Fruit fly (Drosophila melanogaster) whole organism, embryonic: ENCODE data around the gene Dok.

Experiments
- B-H1 ChIP-seq: fragments of 200-800 bp; sonication (Bioruptor generic); IDR thresholded peaks from 3 replicates; pipeline ENCODE4 v1.3.6; 2022; ENCODE audit warnings: missing biosample characterization, missing genetic modification characterization
- Blimp-1 ChIP-seq: fragments of 200-800 bp; sonication (Bioruptor generic); optimal IDR thresholded peaks from 3 replicates; lab custom pipeline; 2018; ENCODE audit warnings: missing biosample characterization, missing genetic modification characterization, mild to moderate bottlenecking, moderate library complexity, missing genetic modification reagents
- Bteb2 ChIP-seq: fragments of 200-800 bp; sonication (Bioruptor generic); optimal IDR thresholded peaks from 2 replicates; lab custom pipeline; 2016; ENCODE audit warnings: missing biosample characterization, missing genetic modification characterization
- CG13296 ChIP-seq: fragments of 200-800 bp; sonication (Bioruptor generic); optimal IDR thresholded peaks from 3 replicates; lab custom pipeline; 2018; ENCODE audit warnings: missing biosample characterization, mild to moderate bottlenecking, missing genetic modification characterization
- CG13624 ChIP-seq: fragments of 200-800 bp; sonication (Bioruptor generic); optimal IDR thresholded peaks from 2 replicates; lab custom pipeline; 2016; ENCODE audit warnings: missing biosample characterization, missing genetic modification characterization
- CG13775 ChIP-seq: fragments of 200-800 bp; sonication (Bioruptor generic); optimal IDR thresholded peaks from 3 replicates; lab custom pipeline; 2017; ENCODE audit warnings: missing biosample characterization, mild to moderate bottlenecking, missing genetic modification characterization
- CG16815 ChIP-seq: fragments of 200-800 bp; sonication (Bioruptor generic); optimal IDR thresholded peaks from 3 replicates; lab custom pipeline; 2017; ENCODE audit warnings: missing biosample characterization, mild to moderate bottlenecking, missing genetic modification characterization
- CG17802 ChIP-seq: fragments of 200-800 bp; sonication (Bioruptor generic); optimal IDR thresholded peaks from 2 replicates; lab custom pipeline; 2018; ENCODE audit warnings: missing biosample characterization, mild to moderate bottlenecking, missing genetic modification characterization, moderate library complexity
- CG17912 ChIP-seq: fragments of 200-800 bp; sonication (Bioruptor generic); optimal IDR thresholded peaks from 2 replicates; lab custom pipeline; 2018; ENCODE audit warnings: missing biosample characterization, mild to moderate bottlenecking, missing genetic modification characterization
- CG1792 ChIP-seq: fragments of 200-800 bp; sonication (Bioruptor generic); optimal IDR thresholded peaks from 2 replicates; lab custom pipeline; 2016; ENCODE audit warnings: missing biosample characterization, missing genetic modification characterization
- CG18764 ChIP-seq: fragments of 200-800 bp; sonication (Bioruptor generic); optimal IDR thresholded peaks from 3 replicates; lab custom pipeline; 2016; ENCODE audit warnings: missing biosample characterization, missing genetic modification characterization
- CG4360 ChIP-seq: fragments of 200-800 bp; sonication (Bioruptor generic); IDR thresholded peaks from 2 replicates; pipeline ENCODE4 v1.3.6; 2022; ENCODE audit warnings: missing biosample characterization, missing genetic modification characterization
- CG43689 ChIP-seq: fragments of 200-800 bp; sonication (Bioruptor generic); IDR thresholded peaks from 2 replicates; pipeline ENCODE4 v1.3.6; 2022; ENCODE audit warnings: missing biosample characterization, missing genetic modification characterization
- CG9876 ChIP-seq: fragments of 200-800 bp; sonication (Bioruptor generic); optimal IDR thresholded peaks from 2 replicates; lab custom pipeline; 2016; ENCODE audit warnings: missing biosample characterization, missing genetic modification characterization
- CHES-1-like ChIP-seq: fragments of 200-800 bp; sonication (Bioruptor generic); optimal IDR thresholded peaks from 2 replicates; lab custom pipeline; 2016; ENCODE audit warnings: missing biosample characterization, missing genetic modification characterization
- CTCF ChIP-seq: fragments of 200-800 bp; sonication (Bioruptor generic); optimal IDR thresholded peaks from 2 replicates; lab custom pipeline; 2017; ENCODE audit warnings: missing biosample characterization, mild to moderate bottlenecking, missing genetic modification characterization, moderate library complexity
- CrebB ChIP-seq: fragments of 200-800 bp; sonication (Bioruptor generic); optimal IDR thresholded peaks from 3 replicates; lab custom pipeline; 2018; ENCODE audit warnings: missing biosample characterization, mild to moderate bottlenecking, missing genetic modification characterization
- Deaf1 ChIP-seq: fragments of 200-800 bp; optimal IDR thresholded peaks from 3 replicates; lab custom pipeline; 2019; ENCODE audit warnings: missing biosample characterization, mild to moderate bottlenecking, missing genetic modification characterization, moderate library complexity
- H2.0 ChIP-seq: fragments of 200-800 bp; sonication (Bioruptor generic); IDR thresholded peaks from 2 replicates; pipeline ENCODE4 v1.3.6; 2022; ENCODE audit warnings: missing biosample characterization, missing genetic modification characterization
- HLHmδ ChIP-seq: fragments of 200-800 bp; sonication (Bioruptor generic); optimal IDR thresholded peaks from 2 replicates; lab custom pipeline; 2018; ENCODE audit warnings: missing biosample characterization, mild to moderate bottlenecking, missing genetic modification characterization, moderate library complexity
- Lpt ChIP-seq: fragments of >200 bp; optimal IDR thresholded peaks from 2 replicates; lab custom pipeline; 2018; ENCODE audit warnings: missing biosample characterization, missing genetic modification characterization
- Six4 ChIP-seq: fragments of 200-800 bp; sonication (Bioruptor generic); optimal IDR thresholded peaks from 2 replicates; lab custom pipeline; 2016; ENCODE audit warnings: missing biosample characterization, missing genetic modification characterization
- Sox100B ChIP-seq: fragments of 200-800 bp; sonication (Bioruptor generic); optimal IDR thresholded peaks from 3 replicates; lab custom pipeline; 2018; ENCODE audit warnings: missing biosample characterization, mild to moderate bottlenecking, missing genetic modification characterization
- Sry-β ChIP-seq: fragments of 200-800 bp; sonication (Bioruptor generic); optimal IDR thresholded peaks from 2 replicates; lab custom pipeline; 2018; ENCODE audit warnings: missing biosample characterization, mild to moderate bottlenecking, missing genetic modification characterization, moderate library complexity
- Tbp ChIP-seq: fragments of >200 bp; optimal IDR thresholded peaks from 2 replicates; lab custom pipeline; 2018; ENCODE audit warnings: missing biosample characterization, missing genetic modification characterization
- Trl ChIP-seq, 3 experiments: fragments of >200 bp in 2 of 3; fragments of 200-800 bp in 1 of 3; sonication (Bioruptor generic) in 1 of 3; optimal IDR thresholded peaks; 2 replicates in 1 of 3; 3 replicates in 2 of 3; lab custom pipeline; 2016 to 2017; ENCODE audit warnings: missing biosample characterization in 1 of 3, missing genetic modification characterization in 1 of 3
- ap ChIP-seq: fragments of 200-800 bp; sonication (Bioruptor generic); IDR thresholded peaks from 2 replicates; pipeline ENCODE4 v1.3.6; 2022; ENCODE audit warnings: missing biosample characterization, missing genetic modification characterization
- az2 ChIP-seq: fragments of 200-800 bp; sonication (Bioruptor generic); optimal IDR thresholded peaks from 3 replicates; lab custom pipeline; 2016; ENCODE audit warnings: missing biosample characterization, missing genetic modification characterization
- bigmax ChIP-seq: fragments of 200-800 bp; sonication (Bioruptor generic); optimal IDR thresholded peaks from 2 replicates; lab custom pipeline; 2018; ENCODE audit warnings: missing biosample characterization, mild to moderate bottlenecking, missing genetic modification characterization
- chinmo ChIP-seq: fragments of 200-800 bp; sonication (Bioruptor generic); IDR thresholded peaks from 4 replicates; pipeline ENCODE4 v1.3.6; 2022; ENCODE audit warnings: missing biosample characterization, missing genetic modification characterization; ENCODE audit not compliant: partially characterized antibody
- corto ChIP-seq: fragments of 200-800 bp; sonication (Bioruptor generic); optimal IDR thresholded peaks from 2 replicates; lab custom pipeline; 2016; ENCODE audit warnings: missing biosample characterization, mild to moderate bottlenecking, missing genetic modification characterization, moderate library complexity
- crp ChIP-seq, 2 experiments: fragments of 200-800 bp; sonication (Bioruptor generic); optimal IDR thresholded peaks; 2 replicates in 1 of 2; 3 replicates in 1 of 2; lab custom pipeline; 2017; ENCODE audit warnings: missing biosample characterization in 2 of 2, missing genetic modification characterization in 2 of 2, mild to moderate bottlenecking in 1 of 2, moderate library complexity in 1 of 2
- dysf ChIP-seq: fragments of 200-800 bp; sonication (Bioruptor generic); IDR thresholded peaks from 3 replicates; pipeline ENCODE4 v1.3.6; 2022; ENCODE audit warnings: missing biosample characterization, missing genetic modification characterization
- fd3F ChIP-seq: fragments of 200-800 bp; sonication (Bioruptor generic); optimal IDR thresholded peaks from 2 replicates; lab custom pipeline; 2018; ENCODE audit warnings: missing biosample characterization, mild to moderate bottlenecking, missing genetic modification characterization, moderate library complexity
- h ChIP-seq: fragments of >200 bp; optimal IDR thresholded peaks from 2 replicates; lab custom pipeline; 2017
- knrl ChIP-seq: fragments of 200-800 bp; sonication (Bioruptor generic); IDR thresholded peaks from 3 replicates; pipeline ENCODE4 v1.3.6; 2022; ENCODE audit warnings: missing biosample characterization, missing genetic modification characterization; ENCODE audit not compliant: partially characterized antibody
- lilli ChIP-seq: fragments of 200-800 bp; sonication (Bioruptor generic); optimal IDR thresholded peaks from 3 replicates; lab custom pipeline; 2016; ENCODE audit warnings: missing biosample characterization, missing genetic modification characterization
- lov ChIP-seq, 2 experiments: fragments of 200-800 bp in 1 of 2; fragments of >200 bp in 1 of 2; sonication (Bioruptor generic) in 1 of 2; IDR thresholded peaks in 1 of 2; optimal IDR thresholded peaks in 1 of 2; 2 replicates in 1 of 2; 3 replicates in 1 of 2; pipeline versions ENCODE4 v1.3.6 to Lab custom; 2017 to 2022; ENCODE audit warnings: missing biosample characterization in 1 of 2, missing genetic modification characterization in 1 of 2
- org-1 ChIP-seq: fragments of 200-800 bp; sonication (Bioruptor generic); optimal IDR thresholded peaks from 2 replicates; lab custom pipeline; 2017; ENCODE audit warnings: missing biosample characterization, missing genetic modification characterization
- pan ChIP-seq, 4 experiments: fragments of >200 bp in 3 of 4; fragments of 200-800 bp in 1 of 4; sonication (Bioruptor generic) in 1 of 4; optimal IDR thresholded peaks in 3 of 4; IDR thresholded peaks in 1 of 4; 2 replicates each; pipeline versions ENCODE4 v1.3.6 to Lab custom; 2017 to 2022; ENCODE audit warnings: missing biosample characterization in 2 of 4, missing genetic modification characterization in 2 of 4, mixed read lengths in 1 of 4
- pfk ChIP-seq: fragments of 200-800 bp; sonication (Bioruptor generic); optimal IDR thresholded peaks from 2 replicates; lab custom pipeline; 2018; ENCODE audit warnings: missing biosample characterization, mild to moderate bottlenecking, missing genetic modification characterization, moderate library complexity
- pita ChIP-seq: fragments of 200-800 bp; sonication (Bioruptor generic); optimal IDR thresholded peaks from 2 replicates; lab custom pipeline; 2017; ENCODE audit warnings: missing biosample characterization, mild to moderate bottlenecking, missing genetic modification characterization
- sqz ChIP-seq: fragments of 200-800 bp; sonication (Bioruptor generic); optimal IDR thresholded peaks from 3 replicates; lab custom pipeline; 2018; ENCODE audit warnings: missing biosample characterization, mild to moderate bottlenecking, missing genetic modification characterization
- tap ChIP-seq: fragments of 200-800 bp; optimal IDR thresholded peaks from 3 replicates; lab custom pipeline; 2019; ENCODE audit warnings: missing biosample characterization, mild to moderate bottlenecking, missing genetic modification characterization, moderate library complexity
- tin ChIP-seq: fragments of 200-800 bp; sonication (Bioruptor generic); optimal IDR thresholded peaks from 3 replicates; lab custom pipeline; 2016; ENCODE audit warnings: missing biosample characterization, missing genetic modification characterization
- vfl ChIP-seq: fragments of 200-800 bp; sonication (Bioruptor generic); optimal IDR thresholded peaks from 2 replicates; lab custom pipeline; 2016; ENCODE audit warnings: missing biosample characterization, missing genetic modification characterization
- zen ChIP-seq: fragments of 200-800 bp; sonication (Bioruptor generic); optimal IDR thresholded peaks from 3 replicates; lab custom pipeline; 2018; ENCODE audit warnings: missing biosample characterization, mild to moderate bottlenecking, missing genetic modification characterization, moderate library complexity

The Dok gene

DNA sequence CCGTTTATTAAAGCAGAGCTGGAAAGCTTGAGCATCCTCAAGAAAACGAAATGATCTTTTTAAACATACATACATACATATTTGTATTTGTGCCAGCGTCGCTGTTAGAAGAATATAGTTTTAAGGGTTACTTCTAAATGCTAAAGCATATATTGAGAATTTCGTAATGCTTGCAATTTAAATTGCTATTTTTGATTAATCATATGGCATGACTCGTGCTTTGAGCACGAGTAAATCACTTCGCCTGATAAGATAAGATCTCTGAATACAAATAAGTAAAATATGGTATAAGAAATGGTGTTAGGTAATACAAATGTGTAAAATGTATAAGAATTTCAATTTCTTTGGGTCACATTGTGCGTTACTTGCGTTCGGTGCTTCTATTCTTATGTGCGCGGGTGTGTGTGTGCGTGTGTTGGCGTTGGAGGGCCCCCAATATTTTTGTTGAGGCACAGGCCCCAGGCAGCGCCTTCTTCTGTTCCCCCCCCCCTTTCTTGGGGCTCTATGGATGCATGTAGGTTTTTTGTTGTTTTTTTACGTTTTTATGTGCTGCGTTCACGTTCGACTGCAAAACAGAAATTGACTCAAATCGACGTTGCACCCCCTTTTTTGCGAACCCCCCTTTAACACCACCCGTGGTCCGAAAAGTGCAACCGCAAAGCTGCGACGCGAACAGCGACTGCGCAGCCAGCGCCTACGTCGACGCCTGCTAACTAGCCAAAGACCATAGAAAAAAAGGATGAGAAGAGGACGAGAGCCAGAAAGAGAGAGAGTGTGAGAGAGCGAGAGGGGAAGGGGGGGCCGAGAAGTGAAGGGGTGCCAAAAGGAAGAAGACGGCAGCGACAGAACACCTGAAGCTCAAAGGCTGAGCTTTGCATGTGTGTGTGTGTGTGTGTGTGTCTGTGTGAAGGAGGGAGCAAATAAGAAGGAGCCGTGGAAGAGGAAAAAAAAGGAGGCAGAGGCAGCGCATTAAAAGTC is 22.4 kb upstream of the Dok start (continued):
- no peak for TF ChIP-seq chinmo
- no peak for TF ChIP-seq vfl (GFP tag; lab: Kevin White, UChicago)
- no peak for TF ChIP-seq Sry-β
- TF ChIP-seq pita (GFP tag; lab: Kevin White, UChicago), result no peak
- TF ChIP-seq B-H1, result no peak
- TF ChIP-seq CG18764 (GFP tag; lab: Kevin White, UChicago), result no peak
- TF ChIP-seq pan (optimal IDR thresholded peaks at IDR 0.05; lab: Kevin White, UChicago), result no peak
- TF ChIP-seq pan (GFP tag; optimal IDR thresholded peaks at IDR 0.05 in 1 of 2, IDR thresholded peaks at IDR 0.05 in 1 of 2), result peak in 1 of 2 experiments; percentile 73
- no peak for TF ChIP-seq CG43689
- no peak for TF ChIP-seq Tbp (GFP tag; lab: Kevin White, UChicago)
- TF ChIP-seq CrebB (tag; lab: Kevin White, UChicago), result no peak
- peak; percentile 91 for TF ChIP-seq Sox100B (GFP tag; lab: Kevin White, UChicago)
- peak; percentile 63 for TF ChIP-seq az2 (GFP tag; lab: Kevin White, UChicago)
- peak; percentile 45 for TF ChIP-seq Six4 (GFP tag; lab: Kevin White, UChicago)
- TF ChIP-seq CHES-1-like (GFP tag; lab: Kevin White, UChicago), result no peak
- no peak for TF ChIP-seq h (lab: Kevin White, UChicago)
- TF ChIP-seq HLHmδ, result no peak
- TF ChIP-seq Trl (optimal IDR thresholded peaks at IDR 0.05; lab: Kevin White, UChicago), result peak in 1 of 2 experiments; percentile 16
- no peak for TF ChIP-seq Trl (GFP tag; optimal IDR thresholded peaks at IDR 0.05; lab: Kevin White, UChicago)
- no peak for TF ChIP-seq H2.0 (GFP tag; lab: Robert Waterston, UW)
- peak; percentile 20; the same call in 1 of the 3 replicates for TF ChIP-seq dysf (GFP tag; lab: Robert Waterston, UW)
- no peak for TF ChIP-seq CTCF (GFP tag; lab: Kevin White, UChicago)
- no peak for TF ChIP-seq ap (GFP tag; lab: Robert Waterston, UW)
- TF ChIP-seq lov (optimal IDR thresholded peaks at IDR 0.05; lab: Kevin White, UChicago), result no peak
- TF ChIP-seq lov (GFP tag; IDR thresholded peaks at IDR 0.05; lab: Robert Waterston, UW), result peak; percentile 37; the same call in 1 of the 3 replicates
- TF ChIP-seq tin (GFP tag; lab: Kevin White, UChicago), result peak; percentile 36
- no peak for TF ChIP-seq corto (GFP tag; lab: Kevin White, UChicago)
- TF ChIP-seq Bteb2 (GFP tag; lab: Kevin White, UChicago), result no peak
- no peak for TF ChIP-seq CG9876 (GFP tag; lab: Kevin White, UChicago)
- TF ChIP-seq lilli (GFP tag; lab: Kevin White, UChicago), result peak; percentile 43
- no peak for TF ChIP-seq crp (GFP tag; optimal IDR thresholded peaks at IDR 0.05; lab: Kevin White, UChicago)
- TF ChIP-seq CG13296 (GFP tag; lab: Kevin White, UChicago), result peak; percentile 45
- peak; percentile 50 for TF ChIP-seq CG13775 (GFP tag; lab: Kevin White, UChicago)
- no peak for TF ChIP-seq CG17802 (tag; lab: Kevin White, UChicago)
- peak; percentile 67 for TF ChIP-seq CG16815 (GFP tag; lab: Kevin White, UChicago)
- TF ChIP-seq CG4360 (GFP tag; lab: Robert Waterston, UW), result peak; percentile 39; the same call in 1 of the 2 replicates
- peak; percentile 4 for TF ChIP-seq fd3F (GFP tag; lab: Kevin White, UChicago)
- no peak for TF ChIP-seq CG17912 (GFP tag; lab: Kevin White, UChicago)
- TF ChIP-seq tap (tag; lab: Kevin White, UChicago), result peak; percentile 23
- TF ChIP-seq Blimp-1 (GFP tag; lab: Kevin White, UChicago), result no peak
- TF ChIP-seq sqz (GFP tag; lab: Kevin White, UChicago), result peak; percentile 19
- no peak for TF ChIP-seq Deaf1 (tag; lab: Kevin White, UChicago)
- no peak for TF ChIP-seq zen
- TF ChIP-seq bigmax (GFP tag; lab: Kevin White, UChicago), result no peak
- TF ChIP-seq knrl (GFP tag; lab: Robert Waterston, UW), result no peak
- TF ChIP-seq org-1, result peak; percentile 36
- TF ChIP-seq CG1792 (GFP tag; lab: Kevin White, UChicago), result peak; percentile 15
- no peak for TF ChIP-seq Lpt (GFP tag; lab: Kevin White, UChicago)
- TF ChIP-seq pfk (GFP tag; lab: Kevin White, UChicago), result no peak
- TF ChIP-seq CG13624 (GFP tag; lab: Kevin White, UChicago), result peak; percentile 18
